Worm (Caenorhabditis elegans) whole organism, midembryonic: ENCODE data around the gene F02D8.9.

ENCODE experiments used
- T22C8.4 ChIP-seq: fragments of 200-800 bp; sonication (Bioruptor generic); IDR thresholded peaks from 2 replicates; pipeline ENCODE4 v1.3.6; 2022; ENCODE audit warnings: missing genetic modification characterization, missing compliant biosample characterization
- cog-1 ChIP-seq: sonication (generic microtip); optimal IDR thresholded peaks from 2 replicates; lab custom pipeline; 2016; ENCODE audit warnings: missing genetic modification characterization, missing compliant biosample characterization
- flt-1 ChIP-seq: fragments of 200-800 bp; sonication (Bioruptor generic); IDR thresholded peaks from 2 replicates; pipeline ENCODE4 v1.3.6; 2022; ENCODE audit warnings: missing genetic modification characterization, missing compliant biosample characterization
- klf-2 ChIP-seq: fragments of 200-800 bp; sonication (Bioruptor generic); conservative IDR thresholded peaks from 2 replicates; pipeline ENCODE4 v1.3.6; 2022; ENCODE audit warnings: missing genetic modification reagents, missing genetic modification characterization, missing compliant biosample characterization
- med-1 ChIP-seq: sonication (generic microtip); optimal IDR thresholded peaks from 2 replicates; lab custom pipeline; 2017; ENCODE audit warnings: missing genetic modification characterization, mild to moderate bottlenecking, missing compliant biosample characterization, antibody characterized with exemption, missing genetic modification reagents; ENCODE audit not compliant: insufficient read depth
- ref-1 ChIP-seq: fragments of 200-800 bp; sonication (Bioruptor generic); conservative IDR thresholded peaks from 2 replicates; pipeline ENCODE4 v1.3.6; 2022; ENCODE audit warnings: missing genetic modification reagents, missing genetic modification characterization, missing compliant biosample characterization
- tab-1 ChIP-seq: fragments of 200-800 bp; sonication (Bioruptor generic); IDR thresholded peaks from 2 replicates; pipeline ENCODE4 v1.3.6; 2022; ENCODE audit warnings: missing genetic modification characterization, missing compliant biosample characterization
- ztf-23 ChIP-seq: fragments of 200-800 bp; sonication (Bioruptor generic); IDR thresholded peaks from 2 replicates; pipeline ENCODE4 v1.3.6; 2022; ENCODE audit warnings: missing genetic modification reagents, missing genetic modification characterization, missing compliant biosample characterization
- ztf-29 ChIP-seq: fragments of 200-800 bp; sonication (Bioruptor generic); IDR thresholded peaks from 2 replicates; pipeline ENCODE4 v1.3.6; 2022; ENCODE audit warnings: missing genetic modification reagents, missing genetic modification characterization, missing compliant biosample characterization

F02D8.9 gene

ce11 chrV:14947022-14947421 is 8.6 kb downstream of the F02D8.9 start, which contains the start of gene C30G7.4:
C30G7.4 (minus strand) TSS chrV:14947122.
- TF ChIP-seq ztf-23 (GFP tag; lab: Robert Waterston, UW) = no peak
- no peak for TF ChIP-seq T22C8.4 (GFP tag; lab: Robert Waterston, UW)
- TF ChIP-seq klf-2 = no peak
- no peak for TF ChIP-seq flt-1 (GFP tag; lab: Robert Waterston, UW)
- TF ChIP-seq ztf-29 (GFP tag; lab: Robert Waterston, UW) = no peak
- TF ChIP-seq cog-1 (tag; lab: Kevin White, UChicago) = no peak

- TF ChIP-seq ztf-29 (GFP tag; lab: Robert Waterston, UW) (no peak), flt-1 (GFP tag; lab: Robert Waterston, UW) (no peak), T22C8.4 (GFP tag; lab: Robert Waterston, UW) (no peak), med-1 (no peak), cog-1 (tag; lab: Kevin White, UChicago) (no peak), klf-2 (no peak), ztf-23 (GFP tag; lab: Robert Waterston, UW) (no peak), tab-1 (no peak)
Observed at ce11 chrV:14945697-14946096, 9.9 kb downstream of the F02D8.9 start, which contains the start of gene C30G7.3. C30G7.3 (minus strand) TSS chrV:14945704.

ce11 chrV:14945124-14945523 is 10.5 kb downstream of the F02D8.9 start:
- TF ChIP-seq ref-1 (GFP tag; lab: Robert Waterston, UW) = no peak
- peak; percentile 78 for TF ChIP-seq T22C8.4 (GFP tag; lab: Robert Waterston, UW)
- no peak for TF ChIP-seq cog-1 (tag; lab: Kevin White, UChicago)

- TF ChIP-seq tab-1 = no peak
Observed at ce11 chrV:14943774-14944173, 11.8 kb downstream of the F02D8.9 start.

- TF ChIP-seq T22C8.4 (GFP tag; lab: Robert Waterston, UW) (no peak), flt-1 (GFP tag; lab: Robert Waterston, UW) (no peak), ztf-23 (GFP tag; lab: Robert Waterston, UW) (no peak), cog-1 (tag; lab: Kevin White, UChicago) (no peak), klf-2 (no peak), tab-1 (no peak), ztf-29 (GFP tag; lab: Robert Waterston, UW) (no peak), ref-1 (GFP tag; lab: Robert Waterston, UW) (no peak), med-1 (no peak)
Observed at ce11 chrV:14942898-14943297, 12.7 kb downstream of the F02D8.9 start.

ce11 chrV:14936587-14936986 is 19.0 kb downstream of the F02D8.9 start, which contains the start of gene C30G7.2:
C30G7.2 (plus strand) TSS chrV:14936887.
- TF ChIP-seq cog-1 (tag; lab: Kevin White, UChicago) (no peak), ref-1 (GFP tag; lab: Robert Waterston, UW) (no peak), flt-1 (GFP tag; lab: Robert Waterston, UW) (no peak), ztf-29 (GFP tag; lab: Robert Waterston, UW) (no peak), T22C8.4 (GFP tag; lab: Robert Waterston, UW) (no peak), ztf-23 (GFP tag; lab: Robert Waterston, UW) (no peak), tab-1 (no peak), med-1 (no peak), klf-2 (no peak)

- TF ChIP-seq cog-1 (tag; lab: Kevin White, UChicago) (no peak), T22C8.4 (GFP tag; lab: Robert Waterston, UW) (no peak), klf-2 (no peak), ztf-29 (GFP tag; lab: Robert Waterston, UW) (no peak), tab-1 (no peak), flt-1 (GFP tag; lab: Robert Waterston, UW) (no peak), ref-1 (GFP tag; lab: Robert Waterston, UW) (no peak), med-1 (no peak), ztf-23 (GFP tag; lab: Robert Waterston, UW) (no peak)
Observed at ce11 chrV:14933450-14934218, 21.9 kb downstream of the F02D8.9 start.

ce11 chrV:14930168-14930567 is 25.4 kb downstream of the F02D8.9 start:
- TF ChIP-seq ztf-29 (GFP tag; lab: Robert Waterston, UW) (no peak), flt-1 (GFP tag; lab: Robert Waterston, UW) (no peak)

ce11 chrV:14928248-14928647 is 27.3 kb downstream of the F02D8.9 start, which contains the start of gene srg-55:
srg-55 (minus strand) TSS chrV:14928348.
- TF ChIP-seq ref-1 (GFP tag; lab: Robert Waterston, UW) (no peak), flt-1 (GFP tag; lab: Robert Waterston, UW) (no peak), tab-1 (no peak), ztf-29 (GFP tag; lab: Robert Waterston, UW) (no peak), klf-2 (no peak), med-1 (no peak), ztf-23 (GFP tag; lab: Robert Waterston, UW) (no peak), cog-1 (tag; lab: Kevin White, UChicago) (no peak), T22C8.4 (GFP tag; lab: Robert Waterston, UW) (no peak)

- TF ChIP-seq ztf-29 (GFP tag; lab: Robert Waterston, UW) (no peak), klf-2 (no peak), ref-1 (GFP tag; lab: Robert Waterston, UW) (no peak), T22C8.4 (GFP tag; lab: Robert Waterston, UW) (no peak), cog-1 (tag; lab: Kevin White, UChicago) (no peak), ztf-23 (GFP tag; lab: Robert Waterston, UW) (no peak), tab-1 (no peak), flt-1 (GFP tag; lab: Robert Waterston, UW) (no peak), med-1 (no peak)
Observed at ce11 chrV:14924104-14924503, 31.5 kb downstream of the F02D8.9 start, which contains the start of gene srg-54. srg-54 (minus strand) TSS chrV:14924204.
